Worm (Caenorhabditis elegans) whole organism, L2 larva: Measurements from ENCODE around the gene F17C8.7.

Experiments used
- C34F6.9 ChIP-seq: fragments of 150-350 bp; optimal IDR thresholded peaks from 2 replicates; lab custom pipeline; 2014; ENCODE audit warnings: missing biosample characterization, missing genetic modification characterization
- F13H6.1 ChIP-seq: sonication (generic microtip); optimal IDR thresholded peaks from 2 replicates; lab custom pipeline; 2016; ENCODE audit warnings: missing genetic modification characterization, missing compliant biosample characterization
- R02D3.7 ChIP-seq: fragments of 150-350 bp; optimal IDR thresholded peaks from 2 replicates; lab custom pipeline; 2014; ENCODE audit warnings: missing biosample characterization, missing genetic modification characterization
- Y55F3AM.14 ChIP-seq: fragments of 200-800 bp; sonication (Bioruptor generic); optimal IDR thresholded peaks from 2 replicates; lab custom pipeline; 2018; ENCODE audit warnings: mild to moderate bottlenecking, missing genetic modification characterization, missing compliant biosample characterization
- ZK546.5 ChIP-seq: sonication (generic microtip); optimal IDR thresholded peaks from 2 replicates; lab custom pipeline; 2017; ENCODE audit warnings: missing biosample characterization, missing genetic modification characterization
- alr-1 ChIP-seq: fragments of 150-350 bp; optimal IDR thresholded peaks from 2 replicates; lab custom pipeline; 2014; ENCODE audit warnings: missing biosample characterization, missing genetic modification characterization
- ama-1 ChIP-seq: fragments of 150-350 bp; optimal IDR thresholded peaks from 2 replicates; lab custom pipeline; 2018; ENCODE audit warnings: inconsistent platforms
- blmp-1 ChIP-seq: sonication (generic microtip); optimal IDR thresholded peaks from 2 replicates; lab custom pipeline; 2017; ENCODE audit warnings: missing genetic modification characterization, mild to moderate bottlenecking, missing compliant biosample characterization, antibody characterized with exemption, moderate library complexity; ENCODE audit not compliant: insufficient read depth
- ceh-16 ChIP-seq: fragments of 150-350 bp; optimal IDR thresholded peaks from 2 replicates; lab custom pipeline; 2014; ENCODE audit warnings: missing biosample characterization, missing genetic modification characterization
- ceh-82 ChIP-seq: fragments of 150-350 bp; optimal IDR thresholded peaks from 2 replicates; lab custom pipeline; 2014; ENCODE audit warnings: missing biosample characterization, missing genetic modification characterization
- crh-2 ChIP-seq: sonication (generic microtip); optimal IDR thresholded peaks from 2 replicates; lab custom pipeline; 2017; ENCODE audit warnings: missing biosample characterization, missing genetic modification characterization
- dmd-4 ChIP-seq: sonication (generic microtip); optimal IDR thresholded peaks from 2 replicates; lab custom pipeline; 2017; ENCODE audit warnings: missing biosample characterization, missing genetic modification characterization
- egl-27 ChIP-seq: sonication (generic microtip); optimal IDR thresholded peaks from 3 replicates; lab custom pipeline; 2017; ENCODE audit warnings: missing biosample characterization, missing genetic modification reagents, missing genetic modification characterization
- elt-3 ChIP-seq: sonication (generic microtip); optimal IDR thresholded peaks from 2 replicates; lab custom pipeline; 2017; ENCODE audit warnings: missing biosample characterization, missing genetic modification characterization
- fos-1 ChIP-seq: fragments of 150-350 bp; optimal IDR thresholded peaks from 2 replicates; lab custom pipeline; 2014; ENCODE audit warnings: missing biosample characterization, missing genetic modification characterization
- gmeb-1 ChIP-seq: fragments of 150-350 bp; optimal IDR thresholded peaks from 2 replicates; lab custom pipeline; 2014; ENCODE audit warnings: missing biosample characterization, missing genetic modification characterization
- lin-11 ChIP-seq: fragments of 150-350 bp; sonication (generic microtip); optimal IDR thresholded peaks from 2 replicates; lab custom pipeline; 2014; ENCODE audit warnings: missing biosample characterization, missing genetic modification characterization, inconsistent platforms, mixed read lengths
- lin-13 ChIP-seq: fragments of 150-350 bp; optimal IDR thresholded peaks from 2 replicates; lab custom pipeline; 2014; ENCODE audit warnings: missing biosample characterization, missing genetic modification reagents, missing genetic modification characterization
- lin-39 ChIP-seq: fragments of 150-350 bp; optimal IDR thresholded peaks from 2 replicates; lab custom pipeline; 2014; ENCODE audit warnings: missing biosample characterization, missing genetic modification reagents, missing genetic modification characterization
- lsy-2 ChIP-seq, 2 experiments: fragments of 150-350 bp in 1 of 2; sonication (generic microtip) in 1 of 2; optimal IDR thresholded peaks; 2 replicates each; lab custom pipeline; 2014 to 2017; ENCODE audit warnings: missing biosample characterization in 2 of 2, missing genetic modification characterization in 2 of 2
- mab-5 ChIP-seq: fragments of 150-350 bp; optimal IDR thresholded peaks from 2 replicates; lab custom pipeline; 2014; ENCODE audit warnings: missing biosample characterization, missing genetic modification characterization
- mbf-1 ChIP-seq: sonication (generic microtip); optimal IDR thresholded peaks from 2 replicates; lab custom pipeline; 2017; ENCODE audit warnings: missing biosample characterization, missing genetic modification characterization
- mdl-1 ChIP-seq, 2 experiments: fragments of 150-350 bp in 1 of 2; sonication (generic microtip) in 1 of 2; optimal IDR thresholded peaks; 2 replicates each; lab custom pipeline; 2017; ENCODE audit warnings: missing biosample characterization in 2 of 2, missing genetic modification characterization in 2 of 2
- nhr-10 ChIP-seq: sonication (generic microtip); optimal IDR thresholded peaks from 2 replicates; lab custom pipeline; 2017; ENCODE audit warnings: missing biosample characterization, missing genetic modification characterization
- nhr-11 ChIP-seq: fragments of 150-350 bp; optimal IDR thresholded peaks from 2 replicates; lab custom pipeline; 2014; ENCODE audit warnings: missing biosample characterization, missing genetic modification characterization
- nhr-12 ChIP-seq: fragments of 150-350 bp; optimal IDR thresholded peaks from 2 replicates; lab custom pipeline; 2014; ENCODE audit warnings: missing biosample characterization, missing genetic modification characterization
- nhr-129 ChIP-seq: fragments of 150-350 bp; optimal IDR thresholded peaks from 2 replicates; lab custom pipeline; 2014; ENCODE audit warnings: missing biosample characterization, missing genetic modification characterization
- nhr-21 ChIP-seq: fragments of 150-350 bp; optimal IDR thresholded peaks from 2 replicates; lab custom pipeline; 2014; ENCODE audit warnings: missing biosample characterization, missing genetic modification characterization
- nhr-23 ChIP-seq: fragments of 150-350 bp; optimal IDR thresholded peaks from 2 replicates; lab custom pipeline; 2014; ENCODE audit warnings: missing biosample characterization, missing genetic modification reagents, missing genetic modification characterization
- nhr-237 ChIP-seq: fragments of 150-350 bp; optimal IDR thresholded peaks from 2 replicates; lab custom pipeline; 2014; ENCODE audit warnings: missing biosample characterization, missing genetic modification characterization
- nhr-25 ChIP-seq: fragments of 150-350 bp; sonication (generic microtip); optimal IDR thresholded peaks from 3 replicates; lab custom pipeline; 2014; ENCODE audit warnings: missing biosample characterization, missing genetic modification characterization
- nhr-6 ChIP-seq: fragments of 150-350 bp; optimal IDR thresholded peaks from 2 replicates; lab custom pipeline; 2014; ENCODE audit warnings: missing biosample characterization, missing genetic modification characterization
- nhr-77 ChIP-seq: fragments of 150-350 bp; optimal IDR thresholded peaks from 2 replicates; lab custom pipeline; 2014; ENCODE audit warnings: missing biosample characterization, missing genetic modification characterization
- peb-1 ChIP-seq: fragments of 150-350 bp; optimal IDR thresholded peaks from 2 replicates; lab custom pipeline; 2014; ENCODE audit warnings: missing biosample characterization, missing genetic modification characterization
- sem-4 ChIP-seq: fragments of 150-350 bp; optimal IDR thresholded peaks from 2 replicates; lab custom pipeline; 2014; ENCODE audit warnings: missing biosample characterization, missing genetic modification reagents, missing genetic modification characterization
- sma-3 ChIP-seq: sonication (generic microtip); optimal IDR thresholded peaks from 2 replicates; lab custom pipeline; 2016; ENCODE audit warnings: missing genetic modification reagents, missing genetic modification characterization, missing compliant biosample characterization
- sma-9 ChIP-seq, 2 experiments: fragments of 150-350 bp in 1 of 2; sonication (generic microtip) in 1 of 2; optimal IDR thresholded peaks; 2 replicates each; lab custom pipeline; 2014 to 2016; ENCODE audit warnings: missing genetic modification characterization in 2 of 2, mild to moderate bottlenecking in 1 of 2, missing biosample characterization in 1 of 2, missing compliant biosample characterization in 1 of 2, missing genetic modification reagents in 1 of 2, moderate library complexity in 1 of 2
- snpc-4 ChIP-seq: fragments of 150-350 bp; optimal IDR thresholded peaks from 2 replicates; lab custom pipeline; 2014; ENCODE audit warnings: missing biosample characterization, missing genetic modification characterization
- unc-39 ChIP-seq: fragments of 150-350 bp; optimal IDR thresholded peaks from 2 replicates; lab custom pipeline; 2014; ENCODE audit warnings: missing biosample characterization, missing genetic modification characterization
- unc-55 ChIP-seq: fragments of 150-350 bp; sonication (generic microtip); optimal IDR thresholded peaks from 3 replicates; lab custom pipeline; 2014; ENCODE audit warnings: missing biosample characterization, missing genetic modification reagents, missing genetic modification characterization
- unc-62 ChIP-seq: fragments of 150-350 bp; optimal IDR thresholded peaks from 2 replicates; lab custom pipeline; 2014; ENCODE audit warnings: missing biosample characterization, missing genetic modification reagents, missing genetic modification characterization
- zag-1 ChIP-seq: fragments of 150-350 bp; optimal IDR thresholded peaks from 2 replicates; lab custom pipeline; 2014; ENCODE audit warnings: missing biosample characterization, missing genetic modification characterization
- ztf-11 ChIP-seq: sonication (generic microtip); optimal IDR thresholded peaks from 2 replicates; lab custom pipeline; 2017; ENCODE audit warnings: missing biosample characterization, missing genetic modification characterization
- ztf-4 ChIP-seq: fragments of 150-350 bp; optimal IDR thresholded peaks from 2 replicates; lab custom pipeline; 2014; ENCODE audit warnings: missing biosample characterization, missing genetic modification characterization

Gene F17C8.7

DNA sequence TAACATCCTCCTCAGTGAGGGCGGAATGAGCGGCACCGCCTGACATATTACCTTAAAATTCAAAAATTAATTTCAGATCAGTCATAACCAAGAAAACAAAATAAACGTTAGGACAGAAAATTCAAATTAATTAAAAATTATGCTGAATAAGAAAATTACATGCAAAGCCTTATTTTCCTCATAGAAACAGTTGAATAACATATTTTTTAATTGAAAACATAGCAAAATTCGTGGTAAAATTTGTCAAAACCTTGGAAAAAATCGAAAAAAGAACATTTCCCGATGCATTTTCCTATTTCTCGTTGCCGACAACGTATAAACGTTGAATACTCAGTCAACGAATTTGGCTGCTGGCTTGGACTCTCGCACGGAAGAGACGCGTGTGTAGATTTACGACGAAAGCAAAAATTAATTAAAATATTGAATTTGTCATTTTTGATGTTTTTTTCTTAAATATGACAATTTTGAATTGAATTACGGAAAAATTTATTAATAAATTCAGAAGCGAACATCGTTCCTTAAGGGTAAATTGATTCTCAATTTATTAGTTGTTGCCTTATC is 18.5 kb downstream of the F17C8.7 start, which contains the start of the genes rps-0 and rbg-3 (continued):
- peak; percentile 94 for TF ChIP-seq crh-2
- peak; percentile 64 for TF ChIP-seq ama-1 (lab: Kevin White, UChicago)
- TF ChIP-seq nhr-237 (tag; lab: Kevin White, UChicago) = no peak
- TF ChIP-seq ceh-82 (tag; lab: Kevin White, UChicago) = peak; percentile 57
- no peak for TF ChIP-seq ztf-11 (tag; lab: Kevin White, UChicago)
- TF ChIP-seq peb-1 (tag; lab: Kevin White, UChicago) = no peak
- TF ChIP-seq nhr-77 (tag; lab: Kevin White, UChicago) = peak; percentile 51
- TF ChIP-seq Y55F3AM.14 (GFP tag; lab: Kevin White, UChicago) = no peak
- no peak for TF ChIP-seq alr-1
- TF ChIP-seq sma-9 (GFP tag; optimal IDR thresholded peaks at IDR 0.05; lab: Kevin White, UChicago) = peak; percentile 89
- TF ChIP-seq sma-9 (tag; optimal IDR thresholded peaks at IDR 0.05; lab: Kevin White, UChicago) = no peak
- TF ChIP-seq ztf-4 (tag; lab: Kevin White, UChicago) = peak; percentile 80
- peak; percentile 89 for TF ChIP-seq lin-11 (tag; lab: Kevin White, UChicago)
- peak; percentile 93 for TF ChIP-seq nhr-21 (tag; lab: Kevin White, UChicago)
- no peak for TF ChIP-seq mbf-1 (tag; lab: Kevin White, UChicago)
- no peak for TF ChIP-seq lin-39 (tag; lab: Kevin White, UChicago)
- TF ChIP-seq nhr-23 (tag; lab: Kevin White, UChicago) = no peak
- TF ChIP-seq blmp-1 (tag; lab: Kevin White, UChicago) = peak; percentile 69

DNA sequence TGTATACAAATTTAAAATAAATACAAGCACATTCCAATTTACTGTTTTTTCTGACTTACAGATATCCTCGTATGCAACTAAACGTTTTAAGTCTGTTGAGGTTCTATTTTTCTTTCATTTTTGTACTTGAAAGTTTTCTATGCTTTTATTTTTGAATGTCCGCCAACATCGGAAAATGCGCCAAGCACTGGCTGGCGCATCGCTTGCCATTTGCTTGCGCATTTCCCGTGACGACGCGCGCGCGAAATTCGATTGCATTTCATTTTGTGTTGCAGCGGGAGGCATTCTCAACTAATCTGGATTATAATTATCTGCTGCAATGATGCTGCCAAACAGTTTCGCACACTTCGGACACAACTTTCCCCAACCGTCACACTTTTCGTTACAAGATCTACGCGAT is 21.4 kb downstream of the F17C8.7 start, which contains the start of gene fbxl-2:
Gene fbxl-2, plus strand, starts transcription at position 278 of the 400 bp plus-strand sequence.
- no peak for TF ChIP-seq elt-3
- peak; percentile 83 for TF ChIP-seq snpc-4 (tag; lab: Kevin White, UChicago)
- peak; percentile 97 for TF ChIP-seq sma-3
- peak; percentile 91 for TF ChIP-seq ztf-4 (tag; lab: Kevin White, UChicago)
- peak in 1 of 2 experiments; percentile 71 for TF ChIP-seq mdl-1 (tag; optimal IDR thresholded peaks at IDR 0.05; lab: Kevin White, UChicago)
- TF ChIP-seq F13H6.1 (tag; lab: Kevin White, UChicago) = peak; percentile 93
- peak; percentile 90 for TF ChIP-seq lin-11 (tag; lab: Kevin White, UChicago)
- peak; percentile 76 for TF ChIP-seq ZK546.5 (tag; lab: Kevin White, UChicago)
- TF ChIP-seq fos-1 = peak; percentile 88
- peak; percentile 89 for TF ChIP-seq ceh-16 (tag; lab: Kevin White, UChicago)
- TF ChIP-seq alr-1 = no peak
- TF ChIP-seq egl-27 (tag; lab: Kevin White, UChicago) = peak; percentile 84
- TF ChIP-seq nhr-237 (tag; lab: Kevin White, UChicago) = peak; percentile 72
- no peak for TF ChIP-seq nhr-23 (tag; lab: Kevin White, UChicago)
- no peak for TF ChIP-seq peb-1 (tag; lab: Kevin White, UChicago)
- TF ChIP-seq sem-4 (tag; lab: Kevin White, UChicago) = peak; percentile 81
- TF ChIP-seq unc-39 = no peak
- no peak for TF ChIP-seq nhr-12 (tag; lab: Kevin White, UChicago)
- peak; percentile 36 for TF ChIP-seq blmp-1 (tag; lab: Kevin White, UChicago)
- TF ChIP-seq unc-62 (GFP tag; lab: Kevin White, UChicago) = peak; percentile 42
- TF ChIP-seq gmeb-1 (tag; lab: Kevin White, UChicago) = peak; percentile 100
- TF ChIP-seq R02D3.7 = peak; percentile 88
- TF ChIP-seq nhr-25 = peak; percentile 95
- peak; percentile 42 for TF ChIP-seq ztf-11 (tag; lab: Kevin White, UChicago)
- TF ChIP-seq nhr-21 (tag; lab: Kevin White, UChicago) = peak; percentile 95
- peak; percentile 96 for TF ChIP-seq sma-9 (GFP tag; optimal IDR thresholded peaks at IDR 0.05; lab: Kevin White, UChicago)
- no peak for TF ChIP-seq sma-9 (tag; optimal IDR thresholded peaks at IDR 0.05; lab: Kevin White, UChicago)
- peak; percentile 95 to 97 for TF ChIP-seq lsy-2 (tag; optimal IDR thresholded peaks at IDR 0.05; lab: Kevin White, UChicago)
- TF ChIP-seq lin-13 (GFP tag; lab: Kevin White, UChicago) = peak; percentile 96
- TF ChIP-seq mbf-1 (tag; lab: Kevin White, UChicago) = no peak
- TF ChIP-seq nhr-11 (tag; lab: Kevin White, UChicago) = no peak
- TF ChIP-seq nhr-6 (tag; lab: Kevin White, UChicago) = peak; percentile 74
- TF ChIP-seq zag-1 (tag; lab: Kevin White, UChicago) = peak; percentile 87
- peak; percentile 88 for TF ChIP-seq ceh-82 (tag; lab: Kevin White, UChicago)
- peak; percentile 94 for TF ChIP-seq nhr-129 (tag; lab: Kevin White, UChicago)
- TF ChIP-seq nhr-77 (tag; lab: Kevin White, UChicago) = peak; percentile 66
- no peak for TF ChIP-seq dmd-4 (tag; lab: Kevin White, UChicago)
- TF ChIP-seq mab-5 (tag; lab: Kevin White, UChicago) = peak; percentile 91
- peak; percentile 95 for TF ChIP-seq crh-2
- TF ChIP-seq unc-55 (GFP tag; lab: Kevin White, UChicago) = peak; percentile 98
- TF ChIP-seq C34F6.9 (tag; lab: Kevin White, UChicago) = peak; percentile 98
- peak; percentile 76 for TF ChIP-seq nhr-10 (tag; lab: Kevin White, UChicago)
- TF ChIP-seq Y55F3AM.14 (GFP tag; lab: Kevin White, UChicago) = peak; percentile 81
- TF ChIP-seq, all 48 proteins: peak for 33
